Worm (Caenorhabditis elegans) whole organism, L4 larva: Measurements from ENCODE around the gene F16G10.8.

Source experiments
- nhr-77 ChIP-seq: fragments of 150-350 bp; optimal IDR thresholded peaks from 2 replicates; lab custom pipeline; 2014; ENCODE audit warnings: missing biosample characterization, missing genetic modification characterization
- spr-3 ChIP-seq: fragments of 200-800 bp; sonication (Bioruptor generic); optimal IDR thresholded peaks from 2 replicates; lab custom pipeline; 2018; ENCODE audit warnings: mild to moderate bottlenecking, missing genetic modification characterization, missing compliant biosample characterization
- tag-97 ChIP-seq: fragments of 200-800 bp; sonication (Bioruptor generic); IDR thresholded peaks from 2 replicates; pipeline ENCODE4 v1.3.6; 2022; ENCODE audit warnings: missing genetic modification characterization, missing compliant biosample characterization

ce11 chrII:2390884-2391283, 7.7 kb upstream of the F16G10.8 start, which contains the start of gene F16G10.10:
- no peak for TF ChIP-seq nhr-77 (tag; lab: Kevin White, UChicago)
- TF ChIP-seq tag-97 (GFP tag; lab: Robert Waterston, UW), result no peak
- TF ChIP-seq spr-3 (GFP tag; lab: Kevin White, UChicago), result no peak
